Worm (Caenorhabditis elegans) whole organism, midembryonic: Measurements from ENCODE around the gene ufbp-1.

Source experiments
- T22C8.4 ChIP-seq: fragments of 200-800 bp; sonication (Bioruptor generic); IDR thresholded peaks from 2 replicates; pipeline ENCODE4 v1.3.6; 2022; ENCODE audit warnings: missing genetic modification characterization, missing compliant biosample characterization
- cog-1 ChIP-seq: sonication (generic microtip); optimal IDR thresholded peaks from 2 replicates; lab custom pipeline; 2016; ENCODE audit warnings: missing genetic modification characterization, missing compliant biosample characterization
- flt-1 ChIP-seq: fragments of 200-800 bp; sonication (Bioruptor generic); IDR thresholded peaks from 2 replicates; pipeline ENCODE4 v1.3.6; 2022; ENCODE audit warnings: missing genetic modification characterization, missing compliant biosample characterization
- klf-2 ChIP-seq: fragments of 200-800 bp; sonication (Bioruptor generic); conservative IDR thresholded peaks from 2 replicates; pipeline ENCODE4 v1.3.6; 2022; ENCODE audit warnings: missing genetic modification reagents, missing genetic modification characterization, missing compliant biosample characterization
- med-1 ChIP-seq: sonication (generic microtip); optimal IDR thresholded peaks from 2 replicates; lab custom pipeline; 2017; ENCODE audit warnings: missing genetic modification characterization, mild to moderate bottlenecking, missing compliant biosample characterization, antibody characterized with exemption, missing genetic modification reagents; ENCODE audit not compliant: insufficient read depth
- ref-1 ChIP-seq: fragments of 200-800 bp; sonication (Bioruptor generic); conservative IDR thresholded peaks from 2 replicates; pipeline ENCODE4 v1.3.6; 2022; ENCODE audit warnings: missing genetic modification reagents, missing genetic modification characterization, missing compliant biosample characterization
- tab-1 ChIP-seq: fragments of 200-800 bp; sonication (Bioruptor generic); IDR thresholded peaks from 2 replicates; pipeline ENCODE4 v1.3.6; 2022; ENCODE audit warnings: missing genetic modification characterization, missing compliant biosample characterization
- ztf-23 ChIP-seq: fragments of 200-800 bp; sonication (Bioruptor generic); IDR thresholded peaks from 2 replicates; pipeline ENCODE4 v1.3.6; 2022; ENCODE audit warnings: missing genetic modification reagents, missing genetic modification characterization, missing compliant biosample characterization
- ztf-29 ChIP-seq: fragments of 200-800 bp; sonication (Bioruptor generic); IDR thresholded peaks from 2 replicates; pipeline ENCODE4 v1.3.6; 2022; ENCODE audit warnings: missing genetic modification reagents, missing genetic modification characterization, missing compliant biosample characterization

The ufbp-1 gene

ce11 chrIII:8413501-8413900, 29.9 kb downstream of the ufbp-1 start:
- TF ChIP-seq cog-1 (tag; lab: Kevin White, UChicago) (no peak), ztf-23 (GFP tag; lab: Robert Waterston, UW) (no peak), tab-1 (GFP tag; lab: Robert Waterston, UW) (no peak), klf-2 (GFP tag; lab: Robert Waterston, UW) (no peak), flt-1 (GFP tag; lab: Robert Waterston, UW) (no peak)

- TF ChIP-seq ztf-29 (GFP tag; lab: Robert Waterston, UW) (no peak), ztf-23 (GFP tag; lab: Robert Waterston, UW) (peak; percentile 98), flt-1 (GFP tag; lab: Robert Waterston, UW) (peak; percentile 69; the same call in 1 of the 2 replicates), cog-1 (tag; lab: Kevin White, UChicago) (peak; percentile 13)
These were observed 31.4 kb downstream of the ufbp-1 start for ce11 chrIII:8411976-8412375.

- TF ChIP-seq med-1 (GFP tag; lab: Kevin White, UChicago) (no peak), cog-1 (tag; lab: Kevin White, UChicago) (no peak), klf-2 (GFP tag; lab: Robert Waterston, UW) (no peak), ref-1 (GFP tag; lab: Robert Waterston, UW) (no peak), T22C8.4 (GFP tag; lab: Robert Waterston, UW) (no peak), flt-1 (GFP tag; lab: Robert Waterston, UW) (no peak), tab-1 (GFP tag; lab: Robert Waterston, UW) (no peak), ztf-23 (GFP tag; lab: Robert Waterston, UW) (no peak), ztf-29 (GFP tag; lab: Robert Waterston, UW) (no peak)
These were observed 32.7 kb downstream of the ufbp-1 start for ce11 chrIII:8410747-8411146.

- TF ChIP-seq ztf-23 (GFP tag; lab: Robert Waterston, UW) = no peak
- no peak for TF ChIP-seq ref-1 (GFP tag; lab: Robert Waterston, UW)
- no peak for TF ChIP-seq ztf-29 (GFP tag; lab: Robert Waterston, UW)
- TF ChIP-seq klf-2 (GFP tag; lab: Robert Waterston, UW) = no peak
- TF ChIP-seq med-1 (GFP tag; lab: Kevin White, UChicago) = no peak
- TF ChIP-seq T22C8.4 (GFP tag; lab: Robert Waterston, UW) = no peak
- no peak for TF ChIP-seq cog-1 (tag; lab: Kevin White, UChicago)
These were observed 34.2 kb downstream of the ufbp-1 start, which contains the start of gene ZK353.9 for ce11 chrIII:8409166-8409565. ZK353.9 (plus strand) TSS chrIII:8409496.

- TF ChIP-seq flt-1 (GFP tag; lab: Robert Waterston, UW) (0 out of 2 replicates have a peak, but pooled peaks have one; percentile 17), T22C8.4 (GFP tag; lab: Robert Waterston, UW) (no peak), cog-1 (tag; lab: Kevin White, UChicago) (no peak), med-1 (GFP tag; lab: Kevin White, UChicago) (no peak), ztf-29 (GFP tag; lab: Robert Waterston, UW) (no peak)
These were observed 37.9 kb downstream of the ufbp-1 start, which contains the start of the genes ubxn-4 and cyy-1 for ce11 chrIII:8405449-8405962. ubxn-4 (minus strand) TSS chrIII:8405562. cyy-1 (plus strand) TSS chrIII:8405874.

ce11 chrIII:8403507-8403906, 39.9 kb downstream of the ufbp-1 start, which contains the start of gene cutc-1:
cutc-1 (minus strand) TSS chrIII:8403607.
- no peak for TF ChIP-seq ztf-23 (GFP tag; lab: Robert Waterston, UW)
- no peak for TF ChIP-seq T22C8.4 (GFP tag; lab: Robert Waterston, UW)
- no peak for TF ChIP-seq ref-1 (GFP tag; lab: Robert Waterston, UW)
- no peak for TF ChIP-seq klf-2 (GFP tag; lab: Robert Waterston, UW)
- no peak for TF ChIP-seq cog-1 (tag; lab: Kevin White, UChicago)
- TF ChIP-seq med-1 (GFP tag; lab: Kevin White, UChicago) = no peak
- no peak for TF ChIP-seq flt-1 (GFP tag; lab: Robert Waterston, UW)
- TF ChIP-seq ztf-29 (GFP tag; lab: Robert Waterston, UW) = no peak
- TF ChIP-seq tab-1 (GFP tag; lab: Robert Waterston, UW) = no peak

ce11 chrIII:8402633-8403032, 40.8 kb downstream of the ufbp-1 start:
- TF ChIP-seq ref-1 (GFP tag; lab: Robert Waterston, UW) (no peak), tab-1 (GFP tag; lab: Robert Waterston, UW) (no peak), flt-1 (GFP tag; lab: Robert Waterston, UW) (no peak), klf-2 (GFP tag; lab: Robert Waterston, UW) (no peak), ztf-29 (GFP tag; lab: Robert Waterston, UW) (no peak), T22C8.4 (GFP tag; lab: Robert Waterston, UW) (no peak), ztf-23 (GFP tag; lab: Robert Waterston, UW) (no peak), cog-1 (tag; lab: Kevin White, UChicago) (no peak), med-1 (GFP tag; lab: Kevin White, UChicago) (no peak)

ce11 chrIII:8401887-8402286, 41.5 kb downstream of the ufbp-1 start, which contains the start of gene lap-1:
lap-1 (minus strand) TSS chrIII:8401928.
- TF ChIP-seq flt-1 (GFP tag; lab: Robert Waterston, UW) (no peak), klf-2 (GFP tag; lab: Robert Waterston, UW) (no peak), T22C8.4 (GFP tag; lab: Robert Waterston, UW) (no peak), ztf-29 (GFP tag; lab: Robert Waterston, UW) (no peak), med-1 (GFP tag; lab: Kevin White, UChicago) (no peak)

- no peak for TF ChIP-seq cog-1 (tag; lab: Kevin White, UChicago)
- no peak for TF ChIP-seq ztf-23 (GFP tag; lab: Robert Waterston, UW)
- TF ChIP-seq ref-1 (GFP tag; lab: Robert Waterston, UW) = no peak
- no peak for TF ChIP-seq med-1 (GFP tag; lab: Kevin White, UChicago)
These were observed 42.9 kb downstream of the ufbp-1 start for ce11 chrIII:8400478-8400877.
